Worm (Caenorhabditis elegans): ENCODE measurements around the gene asp-9.

DNA sequence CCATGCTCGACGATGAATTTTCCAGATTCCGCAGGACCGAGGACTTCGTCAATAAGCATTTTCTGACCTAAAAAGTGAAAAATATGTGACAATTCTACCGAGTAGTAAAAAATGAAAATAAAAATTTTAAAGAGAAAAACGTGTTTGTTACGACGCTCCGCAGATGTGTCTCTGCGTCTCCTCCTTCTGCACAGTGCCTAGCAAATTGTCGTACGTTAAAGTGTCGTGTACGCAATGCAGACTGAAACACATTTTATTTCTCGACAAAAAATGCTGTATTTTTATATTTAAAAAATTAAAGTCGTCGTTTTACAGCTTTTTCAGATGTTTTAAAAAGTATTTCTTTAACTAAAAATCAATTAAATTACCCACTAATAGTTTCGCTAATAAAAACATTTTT is 28.9 kb upstream of the asp-9 start, which contains the start of gene C11D2.4:
- no peak for TF ChIP-seq flt-1 (GFP tag; IDR thresholded peaks at IDR 0.05)
- TF ChIP-seq med-1 (GFP tag; optimal IDR thresholded peaks at IDR 0.05; ENCODE audit: insufficient read depth): no peak
- no peak for TF ChIP-seq cog-1 (tag; optimal IDR thresholded peaks at IDR 0.05)
